Worm (Caenorhabditis elegans) whole organism, L4 larva: ENCODE data around the gene zip-12.

ENCODE experiments used
- Y105C5A.15 ChIP-seq: fragments of 200-800 bp; sonication (Bioruptor generic); IDR thresholded peaks from 2 replicates; pipeline ENCODE4 v1.3.6; 2022; ENCODE audit warnings: missing genetic modification characterization, missing compliant biosample characterization
- fkh-10 ChIP-seq: fragments of 150-350 bp; optimal IDR thresholded peaks from 2 replicates; lab custom pipeline; 2014; ENCODE audit warnings: missing biosample characterization, missing genetic modification reagents, missing genetic modification characterization
- fos-1 ChIP-seq: fragments of 150-350 bp; optimal IDR thresholded peaks from 2 replicates; lab custom pipeline; 2014; ENCODE audit warnings: missing biosample characterization, missing genetic modification characterization
- mdl-1 ChIP-seq, 2 experiments: fragments of 150-350 bp in 1 of 2; sonication (generic microtip) in 1 of 2; optimal IDR thresholded peaks; 2 replicates each; lab custom pipeline; 2014 to 2017; ENCODE audit warnings: missing biosample characterization in 2 of 2, missing genetic modification characterization in 2 of 2
- nhr-76 ChIP-seq: fragments of 150-350 bp; optimal IDR thresholded peaks from 2 replicates; lab custom pipeline; 2014; ENCODE audit warnings: missing biosample characterization, missing genetic modification characterization

ce11 chrIII:12317492-12317891, 10.2 kb upstream of the zip-12 start:
- no peak for TF ChIP-seq mdl-1 (tag; optimal IDR thresholded peaks at IDR 0.05; lab: Kevin White, UChicago)
- no peak for TF ChIP-seq Y105C5A.15 (GFP tag; lab: Robert Waterston, UW)
- no peak for TF ChIP-seq fos-1 (tag; lab: Kevin White, UChicago)
- no peak for TF ChIP-seq nhr-76 (tag; lab: Kevin White, UChicago)
- TF ChIP-seq fkh-10 (GFP tag; lab: Kevin White, UChicago) = no peak
